Fruit fly (Drosophila melanogaster) whole organism, wandering third instar larva: ENCODE results near the gene CG16953.

Source experiments
- Abd-B ChIP-seq: fragments of >200 bp; optimal IDR thresholded peaks from 2 replicates; lab custom pipeline; 2017; ENCODE audit warnings: missing biosample characterization, missing genetic modification characterization
- CG9705 ChIP-seq: fragments of 200-800 bp; sonication (Bioruptor generic); optimal IDR thresholded peaks from 2 replicates; lab custom pipeline; 2018; ENCODE audit warnings: missing biosample characterization, mild to moderate bottlenecking, missing genetic modification characterization
- CrebA ChIP-seq: fragments of 200-800 bp; sonication (Bioruptor generic); optimal IDR thresholded peaks from 2 replicates; lab custom pipeline; 2016; ENCODE audit warnings: missing biosample characterization, mild to moderate bottlenecking, missing genetic modification characterization, borderline replicate concordance
- Dif ChIP-seq: fragments of 200-275, 200-300 bp; sonication (Bioruptor generic); optimal IDR thresholded peaks from 2 replicates; lab custom pipeline; 2018; ENCODE audit warnings: missing biosample characterization, missing genetic modification characterization; ENCODE audit not compliant: partially characterized antibody
- GATAd ChIP-seq: sonication (Bioruptor generic); optimal IDR thresholded peaks from 2 replicates; lab custom pipeline; 2016; ENCODE audit warnings: missing biosample characterization, missing genetic modification characterization
- HLH106 ChIP-seq: fragments of 200-800 bp; optimal IDR thresholded peaks from 3 replicates; lab custom pipeline; 2019; ENCODE audit warnings: missing biosample characterization, mild to moderate bottlenecking, missing genetic modification characterization, moderate library complexity
- Hnf4 ChIP-seq: fragments of 200-800 bp; sonication (Bioruptor generic); optimal IDR thresholded peaks from 2 replicates; lab custom pipeline; 2016; ENCODE audit warnings: missing biosample characterization, mild to moderate bottlenecking, missing genetic modification characterization
- Hr78 ChIP-seq: fragments of >200 bp; optimal IDR thresholded peaks from 2 replicates; lab custom pipeline; 2017; ENCODE audit warnings: missing biosample characterization, missing genetic modification characterization
- Hr83 ChIP-seq: fragments of 200-300 bp; sonication (Bioruptor generic); optimal IDR thresholded peaks from 2 replicates; lab custom pipeline; 2016; ENCODE audit warnings: missing biosample characterization, mild to moderate bottlenecking, missing genetic modification characterization, moderate library complexity; ENCODE audit not compliant: poor library complexity, severe bottlenecking
- Myc ChIP-seq: fragments of >200 bp; optimal IDR thresholded peaks from 2 replicates; lab custom pipeline; 2017
- N ChIP-seq: fragments of >200 bp; optimal IDR thresholded peaks from 2 replicates; lab custom pipeline; 2018; ENCODE audit warnings: missing biosample characterization, missing external identifiers, missing genetic modification characterization
- OdsH ChIP-seq: fragments of 200-800 bp; sonication (Bioruptor generic); optimal IDR thresholded peaks from 2 replicates; lab custom pipeline; 2016; ENCODE audit warnings: missing biosample characterization, mild to moderate bottlenecking, missing genetic modification characterization
- Rel ChIP-seq, 2 experiments: fragments of 200-800 bp; sonication (Bioruptor generic) in 1 of 2; optimal IDR thresholded peaks; 2 replicates in 1 of 2; 3 replicates in 1 of 2; lab custom pipeline; 2016 to 2019; ENCODE audit warnings: mild to moderate bottlenecking in 2 of 2, missing biosample characterization in 2 of 2, missing genetic modification characterization in 2 of 2, moderate library complexity in 1 of 2
- Sp1 ChIP-seq: fragments of 200-800 bp; sonication (Bioruptor generic); optimal IDR thresholded peaks from 3 replicates; lab custom pipeline; 2019; ENCODE audit warnings: missing biosample characterization, mild to moderate bottlenecking, missing genetic modification characterization, moderate library complexity
- Vsx2 ChIP-seq: fragments of 200-300, 225-300 bp; sonication (Bioruptor generic); optimal IDR thresholded peaks from 2 replicates; lab custom pipeline; 2018; ENCODE audit warnings: missing biosample characterization, missing genetic modification characterization; ENCODE audit not compliant: partially characterized antibody
- br ChIP-seq: fragments of 200-800 bp; sonication (Bioruptor generic); optimal IDR thresholded peaks from 2 replicates; lab custom pipeline; 2016; ENCODE audit warnings: missing biosample characterization, missing genetic modification characterization
- brk ChIP-seq: fragments of 200-800 bp; sonication (Bioruptor generic); optimal IDR thresholded peaks from 2 replicates; lab custom pipeline; 2016; ENCODE audit warnings: missing biosample characterization, mild to moderate bottlenecking, missing genetic modification characterization
- dl ChIP-seq, 2 experiments: fragments of 175-275, 200-275 bp in 1 of 2; fragments of 200-275 bp in 1 of 2; sonication (Bioruptor generic); optimal IDR thresholded peaks; lab custom pipeline; 2018; ENCODE audit warnings: mild to moderate bottlenecking in 2 of 2, missing biosample characterization in 2 of 2, missing genetic modification characterization in 2 of 2, moderate library complexity in 2 of 2; ENCODE audit not compliant: partially characterized antibody in 2 of 2, insufficient read depth in 1 of 2
- dsf ChIP-seq: sonication (Bioruptor generic); optimal IDR thresholded peaks from 2 replicates; lab custom pipeline; 2016; ENCODE audit warnings: missing biosample characterization, missing genetic modification characterization, borderline replicate concordance
- ey ChIP-seq: fragments of 200-800 bp; sonication (Bioruptor generic); optimal IDR thresholded peaks from 2 replicates; lab custom pipeline; 2016; ENCODE audit warnings: missing biosample characterization, missing genetic modification characterization
- fru ChIP-seq: fragments of 200-800 bp; sonication (Bioruptor generic); optimal IDR thresholded peaks from 3 replicates; lab custom pipeline; 2016; ENCODE audit warnings: missing biosample characterization, mild to moderate bottlenecking, missing genetic modification characterization
- h ChIP-seq: fragments of 200-800 bp; sonication (Bioruptor generic); optimal IDR thresholded peaks from 3 replicates; lab custom pipeline; 2016; ENCODE audit warnings: missing biosample characterization, mild to moderate bottlenecking, missing genetic modification characterization
- jim ChIP-seq: fragments of 175-275, 200-325 bp; sonication (Bioruptor generic); optimal IDR thresholded peaks from 2 replicates; lab custom pipeline; 2016; ENCODE audit warnings: missing biosample characterization, mild to moderate bottlenecking, missing genetic modification characterization
- lola ChIP-seq: fragments of >200 bp; optimal IDR thresholded peaks from 2 replicates; lab custom pipeline; 2017; ENCODE audit warnings: missing biosample characterization, missing genetic modification characterization
- pan ChIP-seq: fragments of >200 bp; optimal IDR thresholded peaks from 2 replicates; lab custom pipeline; 2017
- psq ChIP-seq: fragments of 200-800 bp; sonication (Bioruptor generic); optimal IDR thresholded peaks from 3 replicates; lab custom pipeline; 2017; ENCODE audit warnings: missing biosample characterization, mild to moderate bottlenecking, missing genetic modification characterization, moderate library complexity
- rgr ChIP-seq: fragments of 200-800 bp; sonication (Bioruptor generic); optimal IDR thresholded peaks from 3 replicates; lab custom pipeline; 2016; ENCODE audit warnings: missing biosample characterization, mild to moderate bottlenecking, missing genetic modification characterization
- sage ChIP-seq: fragments of 200-800 bp; sonication (Bioruptor generic); optimal IDR thresholded peaks from 2 replicates; lab custom pipeline; 2016; ENCODE audit warnings: missing biosample characterization, mild to moderate bottlenecking, missing genetic modification characterization
- tai ChIP-seq: sonication (Bioruptor generic); optimal IDR thresholded peaks from 2 replicates; lab custom pipeline; 2016; ENCODE audit warnings: missing biosample characterization, missing genetic modification characterization
- usp ChIP-seq: fragments of >200 bp; optimal IDR thresholded peaks from 2 replicates; lab custom pipeline; 2017; ENCODE audit warnings: missing biosample characterization, missing genetic modification characterization
- woc ChIP-seq: sonication (Bioruptor generic); optimal IDR thresholded peaks from 2 replicates; lab custom pipeline; 2016; ENCODE audit warnings: missing biosample characterization, mild to moderate bottlenecking, missing genetic modification characterization

CG16953 gene

DNA sequence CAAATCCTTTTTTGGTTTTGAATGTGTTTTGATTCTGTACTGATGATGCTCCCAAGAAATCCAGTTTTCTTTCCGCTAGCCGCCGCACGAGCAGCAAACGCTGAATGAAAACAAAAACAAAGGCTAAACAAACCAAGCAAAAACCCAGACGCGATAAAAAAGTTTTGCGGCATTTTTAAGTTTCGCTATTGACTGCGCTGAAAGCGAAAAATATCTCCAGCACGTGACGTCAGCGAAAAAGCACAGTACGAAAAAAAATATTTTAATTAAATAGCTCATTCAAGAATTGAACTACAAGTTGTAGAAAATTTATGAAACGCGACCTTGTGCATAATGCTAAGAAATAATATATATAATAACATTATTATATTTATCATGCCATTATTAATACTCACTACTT lies 40.7 kb downstream of the CG16953 start:
- TF ChIP-seq brk (GFP tag; lab: Kevin White, UChicago) (peak; percentile 17), HLH106 (tag; lab: Kevin White, UChicago) (no peak)

DNA sequence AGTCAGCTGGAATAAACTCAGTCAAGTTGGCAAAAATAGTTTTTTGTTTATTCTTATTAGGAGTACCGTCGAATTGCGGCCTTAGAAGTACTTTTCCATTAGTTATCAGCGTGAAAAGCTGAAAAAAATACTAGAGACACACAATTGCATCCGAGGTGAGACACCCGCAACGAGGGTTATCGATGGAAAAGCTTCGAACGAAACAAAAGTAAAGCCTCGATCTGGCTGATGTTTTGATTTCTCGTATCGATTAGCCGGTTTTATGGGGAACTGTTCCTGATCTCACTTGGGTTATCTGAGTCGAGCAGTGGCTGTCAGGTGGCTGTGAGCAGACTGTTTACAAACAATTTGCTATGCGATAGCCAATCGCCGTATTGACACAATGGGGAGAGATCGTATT lies 41.9 kb downstream of the CG16953 start:
- TF ChIP-seq dl (GFP tag; optimal IDR thresholded peaks at IDR 0.05; lab: Kevin White, UChicago; ENCODE audit: insufficient read depth in 1 of 2, partially characterized antibody in 2 of 2): no peak
- TF ChIP-seq Myc: no peak
- TF ChIP-seq br: no peak
- TF ChIP-seq pan (lab: Kevin White, UChicago): no peak
- TF ChIP-seq psq: no peak
- no peak for TF ChIP-seq Abd-B
- TF ChIP-seq rgr (GFP tag; lab: Kevin White, UChicago): no peak
- no peak for TF ChIP-seq jim (GFP tag; lab: Kevin White, UChicago)
- no peak for TF ChIP-seq brk (GFP tag; lab: Kevin White, UChicago)
- no peak for TF ChIP-seq sage (GFP tag; lab: Kevin White, UChicago)
- TF ChIP-seq tai (GFP tag; lab: Kevin White, UChicago): no peak
- TF ChIP-seq Hr83 (GFP tag; lab: Kevin White, UChicago): no peak
- no peak for TF ChIP-seq h (GFP tag; lab: Kevin White, UChicago)
- no peak for TF ChIP-seq usp (GFP tag; lab: Kevin White, UChicago)
- no peak for TF ChIP-seq Sp1 (GFP tag; lab: Kevin White, UChicago)

DNA sequence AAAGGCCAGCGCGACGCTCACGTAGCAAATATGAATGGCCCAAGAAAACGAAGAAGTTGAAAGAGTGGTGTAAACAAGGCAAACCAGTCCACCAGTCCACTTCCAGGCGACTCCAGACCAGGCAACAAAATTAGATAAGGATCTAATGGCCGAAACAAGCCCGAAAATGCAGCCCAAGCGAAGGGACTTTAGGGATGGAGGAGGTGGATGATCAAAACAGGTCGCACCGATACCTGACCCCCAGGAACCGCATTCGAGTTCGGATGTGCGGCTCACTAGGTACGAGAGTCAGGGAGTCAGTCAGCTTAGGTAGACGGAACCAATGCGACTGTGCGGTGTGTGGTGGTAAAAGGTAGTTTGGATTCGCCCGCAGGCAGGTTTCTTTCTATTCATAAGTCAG lies 42.4 kb downstream of the CG16953 start:
- peak; percentile 37 for TF ChIP-seq psq
- TF ChIP-seq sage (GFP tag; lab: Kevin White, UChicago): no peak

DNA sequence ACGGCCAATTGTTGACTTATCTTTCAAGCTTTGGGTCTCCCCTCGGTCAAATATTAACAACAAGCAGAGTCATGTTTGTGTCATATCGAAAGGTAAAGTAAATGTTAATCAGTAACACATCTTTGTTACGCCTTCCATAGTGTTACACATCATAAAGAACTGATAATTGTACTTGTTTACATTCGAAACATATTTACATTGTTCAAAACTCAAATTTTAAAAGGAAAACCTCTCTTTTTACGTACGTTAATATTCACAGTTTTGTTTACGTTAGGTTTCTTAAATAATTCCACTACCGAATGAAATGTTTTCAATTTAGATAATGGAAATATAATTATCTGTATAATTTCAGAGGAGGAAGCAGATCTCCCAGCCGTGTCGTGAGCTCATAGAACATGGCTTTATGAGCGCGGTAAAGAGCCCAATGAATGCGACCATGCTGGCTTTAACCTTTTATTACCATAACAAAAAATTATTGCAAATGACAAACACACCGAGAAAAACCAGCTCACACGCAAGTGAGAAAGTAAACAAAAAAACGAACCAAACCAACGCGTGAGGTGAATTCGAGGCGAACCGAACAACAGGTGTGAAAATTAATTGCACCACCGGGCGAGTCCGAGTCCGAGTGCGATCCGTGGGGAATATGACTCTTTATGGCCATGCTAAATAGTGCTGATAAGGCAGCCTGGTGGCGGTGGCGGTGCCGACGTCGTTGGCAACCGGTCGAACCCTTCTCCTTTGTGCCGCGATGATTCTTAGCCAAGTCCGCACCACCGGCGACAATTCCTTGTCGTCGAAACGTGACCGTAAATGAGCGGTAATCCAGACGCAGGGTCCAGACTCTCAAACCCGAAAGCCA lies 43.1 kb downstream of the CG16953 start:
- TF ChIP-seq h (GFP tag; lab: Kevin White, UChicago): no peak
- TF ChIP-seq Vsx2 (GFP tag; lab: Kevin White, UChicago): no peak
- TF ChIP-seq rgr (GFP tag; lab: Kevin White, UChicago): peak; percentile 0
- TF ChIP-seq psq: no peak
- TF ChIP-seq Hnf4 (GFP tag; lab: Kevin White, UChicago): peak; percentile 53
- no peak for TF ChIP-seq CrebA (GFP tag; lab: Kevin White, UChicago)
- TF ChIP-seq brk (GFP tag; lab: Kevin White, UChicago): peak; percentile 26
- TF ChIP-seq dsf (GFP tag; lab: Kevin White, UChicago): peak; percentile 22
- peak; percentile 32 for TF ChIP-seq CG9705 (GFP tag; lab: Kevin White, UChicago)
- TF ChIP-seq tai (GFP tag; lab: Kevin White, UChicago): peak; percentile 43
- peak; percentile 36 for TF ChIP-seq Sp1 (GFP tag; lab: Kevin White, UChicago)
- peak; percentile 33 for TF ChIP-seq OdsH (GFP tag; lab: Kevin White, UChicago)
- no peak for TF ChIP-seq Myc

DNA sequence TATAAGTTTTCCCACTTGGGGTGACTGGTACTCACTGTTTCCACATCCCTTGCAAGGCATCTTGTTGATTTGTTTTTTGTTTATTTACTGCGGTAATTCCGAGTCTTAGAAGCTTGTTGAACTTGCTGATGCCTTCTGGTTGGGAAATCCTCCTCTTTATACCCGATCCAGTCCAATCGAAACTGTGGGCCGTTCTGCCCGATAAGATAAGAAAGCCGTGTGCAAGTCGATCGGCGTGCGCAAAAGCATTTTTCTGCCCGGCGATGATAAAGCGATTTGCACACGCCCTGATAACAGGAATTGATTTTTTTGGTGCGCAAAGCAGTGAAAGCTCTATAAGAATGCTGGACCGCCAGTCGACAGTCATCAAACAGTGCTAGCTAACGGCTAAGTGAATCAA lies 51.1 kb downstream of the CG16953 start, which contains the start of the genes MtnE and MtnD:
TSS of gene MtnE (minus strand) at position 130 of the 400 bp plus-strand sequence.
TSS of gene MtnD (plus strand) at position 388 of the 400 bp plus-strand sequence.
- TF ChIP-seq Sp1 (GFP tag; lab: Kevin White, UChicago) (no peak), Hnf4 (GFP tag; lab: Kevin White, UChicago) (no peak), CG9705 (GFP tag; lab: Kevin White, UChicago) (no peak), h (GFP tag; lab: Kevin White, UChicago) (peak; percentile 78), GATAd (GFP tag; lab: Kevin White, UChicago) (no peak), dsf (GFP tag; lab: Kevin White, UChicago) (no peak), psq (no peak), HLH106 (tag; lab: Kevin White, UChicago) (no peak), pan (lab: Kevin White, UChicago) (no peak), Vsx2 (GFP tag; lab: Kevin White, UChicago) (peak; percentile 83), br (no peak), Hr78 (GFP tag; lab: Kevin White, UChicago) (no peak), Dif (GFP tag; lab: Kevin White, UChicago) (peak; percentile 6), CrebA (GFP tag; lab: Kevin White, UChicago) (no peak), woc (GFP tag; lab: Kevin White, UChicago) (no peak), tai (GFP tag; lab: Kevin White, UChicago) (no peak), sage (GFP tag; lab: Kevin White, UChicago) (peak; percentile 45), ey (GFP tag; lab: Kevin White, UChicago) (no peak), lola (no peak), Rel (GFP tag; optimal IDR thresholded peaks at IDR 0.05; lab: Kevin White, UChicago) (no peak), Rel (tag; optimal IDR thresholded peaks at IDR 0.05; lab: Kevin White, UChicago) (peak; percentile 74), N (GFP tag; lab: Kevin White, UChicago) (no peak), dl (GFP tag; optimal IDR thresholded peaks at IDR 0.05; lab: Kevin White, UChicago; ENCODE audit: insufficient read depth in 1 of 2, partially characterized antibody in 2 of 2) (peak in 1 of 2 experiments; percentile 38), fru (GFP tag; lab: Kevin White, UChicago) (peak; percentile 41), Abd-B (no peak)
